Worm (Caenorhabditis elegans) whole organism, mixed stage, embryonic: ENCODE data around the gene F40G9.8.

Experiments used
- M03D4.4 ChIP-seq: sonication (generic microtip); optimal IDR thresholded peaks from 2 replicates; lab custom pipeline; 2017; ENCODE audit warnings: mild to moderate bottlenecking, missing genetic modification characterization, missing compliant biosample characterization
- bed-3 ChIP-seq: fragments of 200-800 bp; sonication (Bioruptor generic); optimal IDR thresholded peaks from 3 replicates; lab custom pipeline; 2018; ENCODE audit warnings: mild to moderate bottlenecking, missing genetic modification characterization, moderate library complexity, missing compliant biosample characterization
- blmp-1 ChIP-seq: fragments of 150-350 bp; optimal IDR thresholded peaks from 2 replicates; lab custom pipeline; 2014; ENCODE audit warnings: missing biosample characterization, missing genetic modification characterization
- ceh-83 ChIP-seq: fragments of 200-800 bp; sonication (Bioruptor generic); optimal IDR thresholded peaks from 2 replicates; lab custom pipeline; 2018; ENCODE audit warnings: mild to moderate bottlenecking, missing genetic modification characterization, missing compliant biosample characterization
- ces-1 ChIP-seq: fragments of 150-350 bp; optimal IDR thresholded peaks from 2 replicates; lab custom pipeline; 2014; ENCODE audit warnings: missing biosample characterization, missing genetic modification reagents, missing genetic modification characterization
- cnd-1 ChIP-seq: fragments of 200-800 bp; sonication (Bioruptor generic); optimal IDR thresholded peaks from 2 replicates; lab custom pipeline; 2018; ENCODE audit warnings: mild to moderate bottlenecking, missing genetic modification characterization, missing compliant biosample characterization
- drap-1 ChIP-seq: fragments of 200-800 bp; sonication (Bioruptor generic); optimal IDR thresholded peaks from 3 replicates; lab custom pipeline; 2018; ENCODE audit warnings: mild to moderate bottlenecking, missing genetic modification characterization, missing compliant biosample characterization
- elt-1 ChIP-seq: sonication (generic microtip); optimal IDR thresholded peaks from 2 replicates; lab custom pipeline; 2017; ENCODE audit warnings: missing genetic modification characterization, mild to moderate bottlenecking, missing compliant biosample characterization, antibody characterized with exemption, moderate library complexity, borderline replicate concordance; ENCODE audit not compliant: insufficient read depth
- elt-3 ChIP-seq: fragments of 150-350 bp; optimal IDR thresholded peaks from 2 replicates; lab custom pipeline; 2014; ENCODE audit warnings: missing biosample characterization, missing genetic modification characterization
- flh-1 ChIP-seq: fragments of 200-800 bp; sonication (Bioruptor generic); optimal IDR thresholded peaks from 2 replicates; lab custom pipeline; 2018; ENCODE audit warnings: mild to moderate bottlenecking, missing genetic modification characterization, moderate library complexity, missing compliant biosample characterization
- ham-2 ChIP-seq: fragments of 200-800 bp; sonication (Bioruptor generic); optimal IDR thresholded peaks from 2 replicates; lab custom pipeline; 2018; ENCODE audit warnings: mild to moderate bottlenecking, missing genetic modification characterization, missing compliant biosample characterization
- hlh-1 ChIP-seq: fragments of 150-350 bp; optimal IDR thresholded peaks from 2 replicates; lab custom pipeline; 2014; ENCODE audit warnings: missing biosample characterization, missing genetic modification reagents, missing genetic modification characterization
- lin-32 ChIP-seq: fragments of 200-800 bp; sonication (Bioruptor generic); optimal IDR thresholded peaks from 2 replicates; lab custom pipeline; 2018; ENCODE audit warnings: mild to moderate bottlenecking, missing genetic modification characterization, missing compliant biosample characterization
- lsy-2 ChIP-seq: fragments of 150-350 bp; optimal IDR thresholded peaks from 2 replicates; lab custom pipeline; 2014; ENCODE audit warnings: missing biosample characterization, missing genetic modification characterization
- mab-5 ChIP-seq: fragments of 150-350 bp; optimal IDR thresholded peaks from 2 replicates; lab custom pipeline; 2014; ENCODE audit warnings: missing biosample characterization, missing genetic modification characterization
- mep-1 ChIP-seq: fragments of 150-350 bp; optimal IDR thresholded peaks from 2 replicates; lab custom pipeline; 2017; ENCODE audit warnings: missing biosample characterization, missing genetic modification reagents, missing genetic modification characterization, inconsistent platforms
- mls-2 ChIP-seq: sonication (generic microtip); optimal IDR thresholded peaks from 2 replicates; lab custom pipeline; 2016; ENCODE audit warnings: mild to moderate bottlenecking, missing genetic modification characterization, moderate library complexity, missing compliant biosample characterization
- nhr-12 ChIP-seq: fragments of 150-350 bp; optimal IDR thresholded peaks from 2 replicates; lab custom pipeline; 2014; ENCODE audit warnings: missing biosample characterization, missing genetic modification characterization
- nhr-2 ChIP-seq: fragments of 150-350 bp; optimal IDR thresholded peaks from 2 replicates; lab custom pipeline; 2014; ENCODE audit warnings: missing biosample characterization, missing genetic modification characterization
- nhr-237 ChIP-seq: fragments of 150-350 bp; optimal IDR thresholded peaks from 2 replicates; lab custom pipeline; 2014; ENCODE audit warnings: missing biosample characterization, missing genetic modification characterization
- nhr-28 ChIP-seq: fragments of 150-350 bp; optimal IDR thresholded peaks from 2 replicates; lab custom pipeline; 2014; ENCODE audit warnings: missing biosample characterization, missing genetic modification characterization
- nhr-76 ChIP-seq: sonication (generic microtip); optimal IDR thresholded peaks from 2 replicates; lab custom pipeline; 2017; ENCODE audit warnings: missing biosample characterization, missing genetic modification characterization
- pha-4 ChIP-seq: fragments of 150-350 bp; optimal IDR thresholded peaks from 2 replicates; lab custom pipeline; 2018; ENCODE audit warnings: missing biosample characterization, missing genetic modification reagents, missing genetic modification characterization
- sem-2 ChIP-seq: fragments of 200-800 bp; sonication (Bioruptor generic); optimal IDR thresholded peaks from 2 replicates; lab custom pipeline; 2018; ENCODE audit warnings: mild to moderate bottlenecking, missing genetic modification characterization, missing compliant biosample characterization
- snpc-4 ChIP-seq: fragments of 150-350 bp; optimal IDR thresholded peaks from 2 replicates; lab custom pipeline; 2014; ENCODE audit warnings: missing biosample characterization, missing genetic modification characterization
- sptf-1 ChIP-seq: sonication (generic microtip); optimal IDR thresholded peaks from 2 replicates; lab custom pipeline; 2017; ENCODE audit warnings: mild to moderate bottlenecking, missing genetic modification characterization, moderate library complexity, missing compliant biosample characterization
- tbx-8 ChIP-seq: fragments of 200-800 bp; sonication (Bioruptor generic); optimal IDR thresholded peaks from 2 replicates; lab custom pipeline; 2018; ENCODE audit warnings: mild to moderate bottlenecking, missing genetic modification characterization, moderate library complexity, missing compliant biosample characterization
- unc-120 ChIP-seq: sonication (generic microtip); optimal IDR thresholded peaks from 2 replicates; lab custom pipeline; 2017; ENCODE audit warnings: missing genetic modification characterization, missing compliant biosample characterization; ENCODE audit not compliant: poor library complexity, severe bottlenecking
- unc-39 ChIP-seq: fragments of 150-350 bp; optimal IDR thresholded peaks from 2 replicates; lab custom pipeline; 2014; ENCODE audit warnings: missing biosample characterization, missing genetic modification characterization
- unc-62 ChIP-seq: fragments of 150-350 bp; optimal IDR thresholded peaks from 2 replicates; lab custom pipeline; 2014; ENCODE audit warnings: missing biosample characterization, missing genetic modification reagents, missing genetic modification characterization
- zip-8 ChIP-seq: fragments of 150-350 bp; optimal IDR thresholded peaks from 2 replicates; lab custom pipeline; 2014; ENCODE audit warnings: missing biosample characterization, missing genetic modification characterization

The F40G9.8 gene

DNA sequence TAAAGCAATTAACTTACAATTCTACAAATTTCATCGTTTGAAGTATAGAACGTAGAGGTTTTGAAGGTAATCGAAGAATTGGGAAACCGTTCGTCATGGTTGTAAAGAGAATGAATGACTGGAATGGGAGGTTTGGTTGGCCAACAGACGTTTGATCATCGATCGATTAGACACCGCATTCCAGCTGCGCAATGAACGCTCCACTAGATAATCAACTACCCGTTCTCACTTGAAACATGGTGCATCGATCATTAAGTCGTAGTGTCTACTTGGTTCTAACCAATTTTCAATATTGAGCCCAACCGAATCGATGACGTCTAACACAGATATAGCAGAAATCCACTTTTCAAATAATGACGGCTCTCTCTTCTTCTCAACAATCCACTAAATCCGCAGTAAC, 21.6 kb downstream of the F40G9.8 start, which contains the start of gene fbxb-82:
Gene fbxb-82, minus strand, starts transcription at position 101 of the 400 bp plus-strand sequence.
- no peak for TF ChIP-seq mab-5 (tag; lab: Kevin White, UChicago)
- no peak for TF ChIP-seq zip-8 (tag; lab: Kevin White, UChicago)
- no peak for TF ChIP-seq mep-1 (tag; lab: Kevin White, UChicago)
- no peak for TF ChIP-seq lin-32

- TF ChIP-seq sem-2 (no peak), mep-1 (tag; lab: Kevin White, UChicago) (no peak), bed-3 (GFP tag; lab: Kevin White, UChicago) (no peak), elt-1 (tag; lab: Kevin White, UChicago) (no peak), sptf-1 (tag; lab: Kevin White, UChicago) (no peak), lsy-2 (tag; lab: Kevin White, UChicago) (no peak), unc-39 (no peak), unc-62 (GFP tag; lab: Kevin White, UChicago) (no peak), lin-32 (no peak), unc-120 (tag; lab: Kevin White, UChicago) (no peak), elt-3 (tag; lab: Kevin White, UChicago) (no peak), hlh-1 (tag; lab: Kevin White, UChicago) (no peak), M03D4.4 (tag; lab: Kevin White, UChicago) (no peak)
These were observed 23.8 kb downstream of the F40G9.8 start, which contains the start of gene fbxb-81 for ce11 chrIII:140904-141303. TSS of gene fbxb-81 (minus strand) at chrIII:141217.

ce11 chrIII:134194-134593, 30.5 kb downstream of the F40G9.8 start, which contains the start of gene pals-25:
TSS of gene pals-25 (plus strand) at chrIII:134494.
- TF ChIP-seq ces-1 (GFP tag; lab: Kevin White, UChicago) (no peak), ham-2 (GFP tag; lab: Kevin White, UChicago) (no peak), tbx-8 (GFP tag; lab: Kevin White, UChicago) (no peak), elt-3 (tag; lab: Kevin White, UChicago) (no peak), cnd-1 (tag; lab: Kevin White, UChicago) (no peak), blmp-1 (no peak)

DNA sequence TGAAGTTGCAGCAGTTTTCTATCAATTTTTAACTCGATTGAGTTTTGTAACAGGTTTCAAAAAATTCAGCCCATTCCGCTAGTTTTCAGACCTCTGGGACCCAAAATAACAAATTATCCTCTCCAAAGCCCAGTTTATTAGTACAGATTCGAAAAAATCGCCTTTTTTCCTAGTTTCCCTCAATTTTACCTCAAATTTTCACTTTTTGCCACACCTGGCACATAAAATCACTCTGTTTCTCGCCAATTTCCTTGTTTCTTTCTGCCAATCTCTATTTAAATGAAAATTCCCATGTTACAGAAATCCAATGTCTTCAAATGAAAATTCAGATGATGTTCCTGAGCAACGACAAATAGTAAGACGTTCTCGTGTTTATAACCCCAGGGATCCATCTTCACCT, 32.6 kb downstream of the F40G9.8 start, which contains the start of gene pals-22:
Gene pals-22, plus strand, starts transcription at position 301 of the 400 bp plus-strand sequence.
- TF ChIP-seq elt-3 (tag; lab: Kevin White, UChicago) (no peak), nhr-2 (no peak), ces-1 (GFP tag; lab: Kevin White, UChicago) (no peak), drap-1 (no peak), unc-62 (GFP tag; lab: Kevin White, UChicago) (no peak), flh-1 (GFP tag; lab: Kevin White, UChicago) (no peak), snpc-4 (no peak), cnd-1 (tag; lab: Kevin White, UChicago) (no peak), nhr-28 (tag; lab: Kevin White, UChicago) (no peak), ceh-83 (no peak), unc-39 (no peak), mls-2 (tag; lab: Kevin White, UChicago) (no peak), bed-3 (GFP tag; lab: Kevin White, UChicago) (no peak)

- TF ChIP-seq pha-4 (tag; lab: Kevin White, UChicago), result peak; percentile 52
- TF ChIP-seq unc-120 (tag; lab: Kevin White, UChicago), result peak; percentile 3
- TF ChIP-seq ceh-83, result no peak
- no peak for TF ChIP-seq snpc-4
- peak; percentile 39 for TF ChIP-seq mab-5 (tag; lab: Kevin White, UChicago)
- peak; percentile 11 for TF ChIP-seq nhr-237
- TF ChIP-seq nhr-28 (tag; lab: Kevin White, UChicago), result no peak
- peak; percentile 96 for TF ChIP-seq ces-1 (GFP tag; lab: Kevin White, UChicago)
- peak; percentile 34 for TF ChIP-seq lsy-2 (tag; lab: Kevin White, UChicago)
- peak; percentile 45 for TF ChIP-seq mep-1 (tag; lab: Kevin White, UChicago)
- no peak for TF ChIP-seq nhr-12 (tag; lab: Kevin White, UChicago)
- no peak for TF ChIP-seq nhr-76 (tag; lab: Kevin White, UChicago)
These were observed 33.0 kb downstream of the F40G9.8 start for ce11 chrIII:131627-132026.
